Worm (Caenorhabditis elegans) whole organism, L1 larva: Measurements from ENCODE around the gene F28H7.3.

Source experiments
- ceh-82 ChIP-seq, 3 experiments: fragments of 150-350 bp in 1 of 3; sonication (generic microtip) in 2 of 3; optimal IDR thresholded peaks; 2 replicates each; lab custom pipeline; 2014 to 2017; ENCODE audit warnings: missing biosample characterization in 3 of 3, missing genetic modification characterization in 3 of 3
- ces-1 ChIP-seq: fragments of 150-350 bp; optimal IDR thresholded peaks from 2 replicates; lab custom pipeline; 2014; ENCODE audit warnings: missing biosample characterization, missing genetic modification reagents, missing genetic modification characterization
- fkh-10 ChIP-seq: sonication (generic microtip); optimal IDR thresholded peaks from 2 replicates; lab custom pipeline; 2017; ENCODE audit warnings: missing biosample characterization, missing genetic modification reagents, missing genetic modification characterization
- fos-1 ChIP-seq: fragments of 150-350 bp; optimal IDR thresholded peaks from 2 replicates; lab custom pipeline; 2014; ENCODE audit warnings: missing biosample characterization, missing genetic modification characterization
- lir-3 ChIP-seq: sonication (generic microtip); optimal IDR thresholded peaks from 2 replicates; lab custom pipeline; 2016; ENCODE audit warnings: mild to moderate bottlenecking, missing genetic modification characterization, moderate library complexity, missing compliant biosample characterization; ENCODE audit not compliant: poor library complexity
- mab-9 ChIP-seq: fragments of 200-800 bp; sonication (Bioruptor generic); IDR thresholded peaks from 2 replicates; pipeline ENCODE4 v1.3.6; 2022; ENCODE audit warnings: missing genetic modification reagents, missing genetic modification characterization, missing compliant biosample characterization
- nhr-11 ChIP-seq: fragments of 150-350 bp; optimal IDR thresholded peaks from 2 replicates; lab custom pipeline; 2014; ENCODE audit warnings: missing biosample characterization, missing genetic modification characterization

DNA sequence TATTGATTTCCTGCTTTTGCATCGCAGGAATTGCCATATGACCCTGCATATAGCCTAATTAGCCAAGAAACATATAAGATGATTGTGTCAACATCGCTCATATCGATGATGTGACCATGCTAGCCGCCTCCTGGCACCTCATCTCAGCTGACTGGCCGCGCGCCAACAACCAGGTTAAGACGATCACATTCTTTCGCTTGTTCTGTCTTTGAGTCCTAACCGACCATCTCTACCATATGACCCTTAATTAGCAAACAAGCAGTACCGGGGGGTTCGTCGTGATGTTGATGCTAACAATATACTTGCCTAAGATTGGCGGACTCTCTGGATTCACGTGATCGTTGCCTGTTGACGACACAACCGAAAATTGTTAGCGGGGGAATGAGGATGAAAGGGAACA, 28.0 kb downstream of the F28H7.3 start:
- TF ChIP-seq ces-1 (no peak), ceh-82 (tag; optimal IDR thresholded peaks at IDR 0.05; lab: Kevin White, UChicago) (no peak), nhr-11 (no peak), fkh-10 (GFP tag; lab: Kevin White, UChicago) (no peak), mab-9 (GFP tag; lab: Robert Waterston, UW) (no peak), lir-3 (no peak), fos-1 (no peak)
